Fruit fly (Drosophila melanogaster) whole organism, embryonic: ENCODE data around the gene CG6962.

Source experiments
- B-H2 ChIP-seq: fragments of 200-800 bp; sonication (Bioruptor generic); optimal IDR thresholded peaks from 2 replicates; lab custom pipeline; 2018; ENCODE audit warnings: missing biosample characterization, mild to moderate bottlenecking, missing genetic modification characterization
- Bgb ChIP-seq: fragments of 200-800 bp; sonication (Bioruptor generic); IDR thresholded peaks from 2 replicates; pipeline ENCODE4 v1.3.6; 2022; ENCODE audit warnings: missing biosample characterization, missing genetic modification characterization; ENCODE audit not compliant: partially characterized antibody
- CG10267 ChIP-seq: fragments of 200-800 bp; sonication (Bioruptor generic); optimal IDR thresholded peaks from 2 replicates; lab custom pipeline; 2018; ENCODE audit warnings: missing biosample characterization, mild to moderate bottlenecking, missing genetic modification characterization, moderate library complexity
- CG10366 ChIP-seq: fragments of 200-800 bp; sonication (Bioruptor generic); IDR thresholded peaks from 2 replicates; pipeline ENCODE4 v1.3.6; 2022; ENCODE audit warnings: missing biosample characterization, missing genetic modification characterization
- CG10543 ChIP-seq: fragments of 200-800 bp; sonication (Bioruptor generic); optimal IDR thresholded peaks from 3 replicates; lab custom pipeline; 2017; ENCODE audit warnings: missing biosample characterization, mild to moderate bottlenecking, missing genetic modification characterization, moderate library complexity
- CG11093 ChIP-seq: fragments of 200-800 bp; sonication (Bioruptor generic); IDR thresholded peaks from 3 replicates; pipeline ENCODE4 v1.3.6; 2022; ENCODE audit warnings: missing biosample characterization, missing genetic modification characterization
- CG11456 ChIP-seq: fragments of 200-800 bp; sonication (Bioruptor generic); IDR thresholded peaks from 3 replicates; pipeline ENCODE4 v1.3.6; 2022; ENCODE audit warnings: missing biosample characterization, missing genetic modification characterization
- CG11504 ChIP-seq: fragments of 200-800 bp; sonication (Bioruptor generic); optimal IDR thresholded peaks from 3 replicates; lab custom pipeline; 2019; ENCODE audit warnings: missing biosample characterization, mild to moderate bottlenecking, missing genetic modification characterization, moderate library complexity
- CG11696 ChIP-seq: fragments of 200-800 bp; sonication (Bioruptor generic); IDR thresholded peaks from 2 replicates; pipeline ENCODE4 v1.3.6; 2022; ENCODE audit warnings: missing biosample characterization, missing genetic modification characterization
- CG12744 ChIP-seq: fragments of 200-800 bp; sonication (Bioruptor generic); optimal IDR thresholded peaks from 2 replicates; lab custom pipeline; 2016; ENCODE audit warnings: missing biosample characterization, missing genetic modification characterization
- CG12769 ChIP-seq: fragments of 200-800 bp; sonication (Bioruptor generic); optimal IDR thresholded peaks from 2 replicates; lab custom pipeline; 2019; ENCODE audit warnings: missing biosample characterization, mild to moderate bottlenecking, missing genetic modification characterization, moderate library complexity
- CG14965 ChIP-seq: fragments of 200-800 bp; sonication (Bioruptor generic); optimal IDR thresholded peaks from 2 replicates; lab custom pipeline; 2016; ENCODE audit warnings: missing biosample characterization, missing genetic modification characterization, borderline replicate concordance
- CG17328 ChIP-seq: fragments of 200-800 bp; sonication (Bioruptor generic); IDR thresholded peaks from 2 replicates; pipeline ENCODE4 v1.3.6; 2022; ENCODE audit warnings: missing biosample characterization, missing genetic modification characterization
- CG17829 ChIP-seq: fragments of 200-800 bp; optimal IDR thresholded peaks from 2 replicates; lab custom pipeline; 2019; ENCODE audit warnings: missing biosample characterization, mild to moderate bottlenecking, missing genetic modification characterization, moderate library complexity
- CG2120 ChIP-seq: fragments of 200-800 bp; sonication (Bioruptor generic); optimal IDR thresholded peaks from 3 replicates; lab custom pipeline; 2016; ENCODE audit warnings: missing biosample characterization, missing genetic modification characterization
- CG2875 ChIP-seq: fragments of 200-800 bp; sonication (Bioruptor generic); optimal IDR thresholded peaks from 2 replicates; lab custom pipeline; 2017; ENCODE audit warnings: missing biosample characterization, mild to moderate bottlenecking, missing genetic modification characterization, missing genetic modification reagents
- CG31441 ChIP-seq: fragments of 200-800 bp; sonication (Bioruptor generic); IDR thresholded peaks from 2 replicates; pipeline ENCODE4 v1.3.6; 2022; ENCODE audit warnings: missing biosample characterization, missing genetic modification characterization
- CG5953 ChIP-seq: fragments of 200-800 bp; sonication (Bioruptor generic); IDR thresholded peaks from 2 replicates; pipeline ENCODE4 v1.3.6; 2022; ENCODE audit warnings: missing biosample characterization, missing genetic modification characterization
- CG8765 ChIP-seq: fragments of 200-800 bp; sonication (Bioruptor generic); IDR thresholded peaks from 2 replicates; pipeline ENCODE4 v1.3.6; 2022; ENCODE audit warnings: missing biosample characterization, missing genetic modification characterization
- CG9609 ChIP-seq: fragments of 200-800 bp; sonication (Bioruptor generic); optimal IDR thresholded peaks from 3 replicates; lab custom pipeline; 2016; ENCODE audit warnings: missing biosample characterization, missing genetic modification characterization
- Dll ChIP-seq: fragments of 200-800 bp; sonication (Bioruptor generic); IDR thresholded peaks from 4 replicates; pipeline ENCODE4 v1.3.6; 2022; ENCODE audit warnings: missing biosample characterization, missing genetic modification characterization; ENCODE audit not compliant: partially characterized antibody
- Elba2 ChIP-seq: fragments of 200-800 bp; sonication (Bioruptor generic); optimal IDR thresholded peaks from 3 replicates; lab custom pipeline; 2016; ENCODE audit warnings: missing biosample characterization, missing genetic modification characterization
- Hand ChIP-seq: fragments of 200-800 bp; sonication (Bioruptor generic); optimal IDR thresholded peaks from 2 replicates; lab custom pipeline; 2017; ENCODE audit warnings: mild to moderate bottlenecking, missing biosample characterization, missing genetic modification reagents, missing genetic modification characterization
- Lim3 ChIP-seq: fragments of 200-800 bp; sonication (Bioruptor generic); IDR thresholded peaks from 2 replicates; pipeline ENCODE4 v1.3.6; 2022; ENCODE audit warnings: missing biosample characterization, missing genetic modification characterization
- Opbp ChIP-seq: fragments of 200-800 bp; sonication (Bioruptor generic); IDR thresholded peaks from 3 replicates; pipeline ENCODE4 v1.3.6; 2022; ENCODE audit warnings: missing biosample characterization, missing genetic modification characterization; ENCODE audit not compliant: partially characterized antibody
- Tbp ChIP-seq: fragments of >200 bp; optimal IDR thresholded peaks from 2 replicates; lab custom pipeline; 2018; ENCODE audit warnings: missing biosample characterization, missing genetic modification characterization
- bcd ChIP-seq: fragments of 200-800 bp; sonication (Bioruptor generic); optimal IDR thresholded peaks from 2 replicates; lab custom pipeline; 2017; ENCODE audit warnings: missing biosample characterization, mild to moderate bottlenecking, missing genetic modification characterization
- chinmo ChIP-seq: fragments of 200-800 bp; sonication (Bioruptor generic); IDR thresholded peaks from 4 replicates; pipeline ENCODE4 v1.3.6; 2022; ENCODE audit warnings: missing biosample characterization, missing genetic modification characterization; ENCODE audit not compliant: partially characterized antibody
- chm ChIP-seq: fragments of 200-800 bp; sonication (Bioruptor generic); IDR thresholded peaks from 2 replicates; pipeline ENCODE4 v1.3.6; 2022; ENCODE audit warnings: missing biosample characterization, missing genetic modification characterization
- ci ChIP-seq: fragments of 200-800 bp; sonication (Bioruptor generic); IDR thresholded peaks from 3 replicates; pipeline ENCODE4 v1.3.6; 2022; ENCODE audit warnings: missing biosample characterization, missing genetic modification characterization
- crol ChIP-seq: fragments of 200-800 bp; sonication (Bioruptor generic); IDR thresholded peaks from 2 replicates; pipeline ENCODE4 v1.3.6; 2022; ENCODE audit warnings: missing biosample characterization, missing genetic modification characterization
- fd64A ChIP-seq: fragments of 200-800 bp; sonication (Bioruptor generic); optimal IDR thresholded peaks from 3 replicates; lab custom pipeline; 2018; ENCODE audit warnings: missing biosample characterization, mild to moderate bottlenecking, missing genetic modification characterization
- grn ChIP-seq: fragments of 200-800 bp; sonication (Bioruptor generic); optimal IDR thresholded peaks from 3 replicates; lab custom pipeline; 2017; ENCODE audit warnings: missing biosample characterization, missing genetic modification characterization
- gro ChIP-seq: fragments of 200-800 bp; sonication (Bioruptor generic); optimal IDR thresholded peaks from 2 replicates; lab custom pipeline; 2016; ENCODE audit warnings: missing biosample characterization, missing genetic modification characterization
- ham ChIP-seq: fragments of 200-800 bp; sonication (Bioruptor generic); IDR thresholded peaks from 2 replicates; pipeline ENCODE4 v1.3.6; 2022; ENCODE audit warnings: missing biosample characterization, missing genetic modification characterization
- hbn ChIP-seq: fragments of 200-800 bp; sonication (Bioruptor generic); IDR thresholded peaks from 2 replicates; pipeline ENCODE4 v1.3.6; 2022; ENCODE audit warnings: missing biosample characterization, missing genetic modification characterization; ENCODE audit not compliant: partially characterized antibody
- inv ChIP-seq: fragments of 200-800 bp; sonication (Bioruptor generic); IDR thresholded peaks from 2 replicates; pipeline ENCODE4 v1.3.6; 2022; ENCODE audit warnings: missing biosample characterization, missing genetic modification characterization; ENCODE audit not compliant: partially characterized antibody
- ken ChIP-seq: fragments of 200-800 bp; sonication (Bioruptor generic); IDR thresholded peaks from 3 replicates; pipeline ENCODE4 v1.3.6; 2022; ENCODE audit warnings: missing biosample characterization, missing genetic modification characterization
- knrl ChIP-seq: fragments of 200-800 bp; sonication (Bioruptor generic); IDR thresholded peaks from 3 replicates; pipeline ENCODE4 v1.3.6; 2022; ENCODE audit warnings: missing biosample characterization, missing genetic modification characterization; ENCODE audit not compliant: partially characterized antibody
- mam ChIP-seq: fragments of 200-800 bp; sonication (Bioruptor generic); optimal IDR thresholded peaks from 3 replicates; lab custom pipeline; 2016; ENCODE audit warnings: missing biosample characterization, missing genetic modification characterization
- pb ChIP-seq: fragments of 200-800 bp; sonication (Bioruptor generic); optimal IDR thresholded peaks from 3 replicates; lab custom pipeline; 2016; ENCODE audit warnings: missing biosample characterization, missing genetic modification characterization
- ranshi ChIP-seq: fragments of 200-800 bp; sonication (Bioruptor generic); IDR thresholded peaks from 2 replicates; pipeline ENCODE4 v1.3.6; 2022; ENCODE audit warnings: missing biosample characterization, missing genetic modification characterization
- rib ChIP-seq: fragments of 200-800 bp; sonication (Bioruptor generic); IDR thresholded peaks from 2 replicates; pipeline ENCODE4 v1.3.6; 2022; ENCODE audit warnings: missing biosample characterization, missing genetic modification characterization
- slbo ChIP-seq: fragments of 200-800 bp; sonication (Bioruptor generic); IDR thresholded peaks from 2 replicates; pipeline ENCODE4 v1.3.6; 2022; ENCODE audit warnings: missing biosample characterization, missing genetic modification characterization
- tna ChIP-seq: fragments of 200-800 bp; sonication (Bioruptor generic); IDR thresholded peaks from 2 replicates; pipeline ENCODE4 v1.3.6; 2022; ENCODE audit warnings: missing biosample characterization, missing genetic modification characterization; ENCODE audit not compliant: partially characterized antibody
- tx ChIP-seq: fragments of 200-800 bp; sonication (Bioruptor generic); optimal IDR thresholded peaks from 2 replicates; lab custom pipeline; 2016; ENCODE audit warnings: missing biosample characterization, missing genetic modification characterization
- unc-4 ChIP-seq: fragments of 200-800 bp; sonication (Bioruptor generic); IDR thresholded peaks from 2 replicates; pipeline ENCODE4 v1.3.6; 2022; ENCODE audit warnings: missing biosample characterization, missing genetic modification characterization; ENCODE audit not compliant: partially characterized antibody
- vvl ChIP-seq: fragments of 200-800 bp; sonication (Bioruptor generic); IDR thresholded peaks from 2 replicates; pipeline ENCODE4 v1.3.6; 2022; ENCODE audit warnings: missing biosample characterization, missing genetic modification characterization
- zen ChIP-seq: fragments of 200-800 bp; sonication (Bioruptor generic); optimal IDR thresholded peaks from 3 replicates; lab custom pipeline; 2018; ENCODE audit warnings: missing biosample characterization, mild to moderate bottlenecking, missing genetic modification characterization, moderate library complexity
- zf30C ChIP-seq: fragments of 200-800 bp; sonication (Bioruptor generic); optimal IDR thresholded peaks from 3 replicates; lab custom pipeline; 2018; ENCODE audit warnings: missing biosample characterization, mild to moderate bottlenecking, missing genetic modification characterization

Gene CG6962

DNA sequence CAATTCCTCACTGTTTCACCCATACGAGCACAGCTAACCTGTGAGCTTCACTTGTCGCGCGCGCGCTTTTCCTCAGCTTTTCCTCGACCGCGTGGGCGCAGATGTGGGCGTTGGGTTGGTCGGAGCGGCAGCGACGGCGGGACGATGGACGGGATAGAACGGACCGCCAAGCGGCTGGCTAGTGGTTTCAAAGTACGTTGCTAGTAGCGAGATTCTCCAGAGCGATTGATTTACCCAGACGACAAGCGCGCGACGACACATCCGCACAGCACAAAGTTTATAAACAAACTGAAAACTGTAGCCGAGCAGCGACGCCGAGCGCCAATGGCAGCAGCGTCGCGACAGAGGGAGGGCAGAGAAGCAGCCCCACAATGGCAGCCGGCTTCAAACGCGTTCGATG, 13.2 kb downstream of the CG6962 start, which contains the start of gene CG6959 (continued):
- TF ChIP-seq gro (GFP tag; lab: Kevin White, UChicago), result peak; percentile 57
- peak; percentile 31 for TF ChIP-seq CG10543 (GFP tag; lab: Kevin White, UChicago)
- no peak for TF ChIP-seq CG14965 (GFP tag; lab: Kevin White, UChicago)
- TF ChIP-seq ham (GFP tag; lab: Robert Waterston, UW), result 0 out of 2 replicates have a peak, but pooled peaks have one; percentile 6
- no peak for TF ChIP-seq CG31441 (GFP tag; lab: Robert Waterston, UW)
- peak; percentile 37; the same call in 1 of the 2 replicates for TF ChIP-seq vvl (GFP tag; lab: Robert Waterston, UW)
- no peak for TF ChIP-seq CG10267 (tag; lab: Kevin White, UChicago)
- peak; percentile 54 for TF ChIP-seq grn (GFP tag; lab: Kevin White, UChicago)
- no peak for TF ChIP-seq mam (GFP tag; lab: Kevin White, UChicago)
- TF ChIP-seq zf30C (GFP tag; lab: Kevin White, UChicago), result no peak
- peak; percentile 40; the same call in 1 of the 4 replicates for TF ChIP-seq chinmo
- peak; percentile 17 for TF ChIP-seq CG11504
- TF ChIP-seq bcd, result no peak
- no peak for TF ChIP-seq CG12744 (GFP tag; lab: Kevin White, UChicago)
- TF ChIP-seq chm (GFP tag; lab: Robert Waterston, UW), result peak; percentile 24
- peak; percentile 60 for TF ChIP-seq Bgb (GFP tag; lab: Robert Waterston, UW)
- TF ChIP-seq slbo, result peak; percentile 43; the same call in 1 of the 2 replicates
- no peak for TF ChIP-seq inv (GFP tag; lab: Robert Waterston, UW)
- TF ChIP-seq ranshi (GFP tag; lab: Robert Waterston, UW), result peak; percentile 25; the same call in 1 of the 2 replicates
- TF ChIP-seq ken (GFP tag; lab: Robert Waterston, UW), result no peak; the same call in 2 of the 3 replicates
- no peak for TF ChIP-seq CG10366 (GFP tag; lab: Robert Waterston, UW)
- no peak for TF ChIP-seq B-H2
- TF ChIP-seq CG8765, result 0 out of 2 replicates have a peak, but pooled peaks have one; percentile 43
- no peak for TF ChIP-seq unc-4
- peak; percentile 49 for TF ChIP-seq pb (GFP tag; lab: Kevin White, UChicago)
- TF ChIP-seq CG11093 (GFP tag; lab: Robert Waterston, UW), result no peak
- no peak for TF ChIP-seq CG2875 (GFP tag; lab: Kevin White, UChicago)
- 0 out of 2 replicates have a peak, but pooled peaks have one; percentile 20 for TF ChIP-seq CG5953 (GFP tag; lab: Robert Waterston, UW)
- 0 out of 2 replicates have a peak, but pooled peaks have one; percentile 37 for TF ChIP-seq crol
- TF ChIP-seq CG17829 (tag; lab: Kevin White, UChicago), result no peak
- TF ChIP-seq Dll (GFP tag; lab: Robert Waterston, UW), result 0 out of 4 replicates have a peak, but pooled peaks have one; percentile 15
- no peak for TF ChIP-seq CG2120 (GFP tag; lab: Kevin White, UChicago)
- TF ChIP-seq ci (GFP tag; lab: Robert Waterston, UW), result peak; percentile 78; the same call in 2 of the 3 replicates
- TF ChIP-seq tna (GFP tag; lab: Robert Waterston, UW), result 0 out of 2 replicates have a peak, but pooled peaks have one; percentile 42
- TF ChIP-seq CG11696 (GFP tag; lab: Robert Waterston, UW), result no peak
- 0 out of 3 replicates have a peak, but pooled peaks have one; percentile 12 for TF ChIP-seq knrl
- peak; percentile 50; the same call in 1 of the 3 replicates for TF ChIP-seq CG11456 (GFP tag; lab: Robert Waterston, UW)
- TF ChIP-seq CG12769, result peak; percentile 78
- no peak for TF ChIP-seq Hand (GFP tag; lab: Kevin White, UChicago)
- no peak for TF ChIP-seq hbn
- no peak for TF ChIP-seq Lim3 (GFP tag; lab: Robert Waterston, UW)
- 0 out of 2 replicates have a peak, but pooled peaks have one; percentile 30 for TF ChIP-seq CG17328
- TF ChIP-seq CG9609 (GFP tag; lab: Kevin White, UChicago), result peak; percentile 1
- TF ChIP-seq Tbp (GFP tag; lab: Kevin White, UChicago), result no peak
- peak; percentile 5 for TF ChIP-seq tx (GFP tag; lab: Kevin White, UChicago)
- no peak for TF ChIP-seq zen (tag; lab: Kevin White, UChicago)
- TF ChIP-seq Opbp, result peak; percentile 47; the same call in 1 of the 3 replicates
- 0 out of 2 replicates have a peak, but pooled peaks have one; percentile 18 for TF ChIP-seq rib
- TF ChIP-seq Elba2 (GFP tag; lab: Kevin White, UChicago), result no peak
- TF ChIP-seq fd64A, result no peak
